Worm (Caenorhabditis elegans) whole organism, late embryonic: ENCODE measurements around the gene F09E10.5.

Experiments used
- F13H6.1 ChIP-seq: sonication (generic microtip); optimal IDR thresholded peaks from 2 replicates; lab custom pipeline; 2016; ENCODE audit warnings: missing genetic modification characterization, missing compliant biosample characterization
- hlh-30 ChIP-seq: sonication (generic microtip); optimal IDR thresholded peaks from 2 replicates; lab custom pipeline; 2017; ENCODE audit warnings: antibody characterized with exemption, missing genetic modification characterization, missing compliant biosample characterization; ENCODE audit not compliant: insufficient read depth
- pha-4 ChIP-seq: fragments of 150-350 bp; optimal IDR thresholded peaks from 2 replicates; lab custom pipeline; 2018; ENCODE audit warnings: missing biosample characterization, missing genetic modification reagents, missing genetic modification characterization
- pqm-1 ChIP-seq: sonication (generic microtip); optimal IDR thresholded peaks from 2 replicates; lab custom pipeline; 2016; ENCODE audit warnings: missing genetic modification characterization, missing compliant biosample characterization
- sox-4 ChIP-seq: sonication (generic microtip); optimal IDR thresholded peaks from 2 replicates; lab custom pipeline; 2017; ENCODE audit warnings: mild to moderate bottlenecking, missing genetic modification characterization, inconsistent platforms, missing compliant biosample characterization
- unc-55 ChIP-seq: sonication (generic microtip); optimal IDR thresholded peaks from 2 replicates; lab custom pipeline; 2017; ENCODE audit warnings: missing biosample characterization, missing genetic modification reagents, missing genetic modification characterization
- unc-86 ChIP-seq: sonication (generic microtip); optimal IDR thresholded peaks from 2 replicates; lab custom pipeline; 2016; ENCODE audit warnings: missing genetic modification characterization, missing compliant biosample characterization

DNA sequence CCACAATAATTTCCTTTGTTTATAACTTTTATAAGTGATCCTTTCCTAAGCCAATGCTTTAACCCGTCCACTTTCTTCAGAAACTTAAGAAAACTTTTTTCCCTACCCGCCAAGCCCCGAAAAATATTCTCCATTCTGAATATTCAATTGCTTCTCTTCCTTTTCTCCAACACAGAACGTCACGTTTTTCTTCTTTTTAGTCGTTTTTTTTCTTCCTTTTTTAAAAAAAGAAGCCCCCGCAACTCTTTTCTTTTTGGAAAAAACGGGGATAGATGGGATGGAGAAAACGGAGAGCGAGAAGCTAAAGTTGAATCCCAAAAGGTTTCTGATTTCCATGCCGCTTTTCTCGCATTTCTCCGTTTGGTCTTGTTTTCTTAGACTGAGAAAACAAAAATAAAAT is 15.6 kb downstream of the F09E10.5 start:
- TF ChIP-seq pha-4 (tag; lab: Kevin White, UChicago) (no peak), unc-86 (tag; lab: Kevin White, UChicago) (no peak), hlh-30 (tag; lab: Kevin White, UChicago) (no peak), pqm-1 (tag; lab: Kevin White, UChicago) (no peak), sox-4 (no peak), F13H6.1 (tag; lab: Kevin White, UChicago) (no peak), unc-55 (GFP tag; lab: Kevin White, UChicago) (no peak)
